Fruit fly (Drosophila melanogaster) whole organism, prepupa: ENCODE data around the gene CG2126.
A peak's percentile ranks its signal among the peaks of the same experiment; 100 is the strongest.

ENCODE experiments used
- CG10631 ChIP-seq: fragments of 200-800 bp; sonication (Bioruptor generic); optimal IDR thresholded peaks from 2 replicates; lab custom pipeline; 2016; ENCODE audit warnings: missing biosample characterization, missing genetic modification characterization
- CG11762 ChIP-seq: fragments of 200-800 bp; sonication (Bioruptor generic); optimal IDR thresholded peaks from 3 replicates; lab custom pipeline; 2016; ENCODE audit warnings: missing biosample characterization, missing genetic modification characterization; ENCODE audit not compliant: insufficient read depth
- CG11902 ChIP-seq: fragments of 200-800 bp; sonication (Bioruptor generic); optimal IDR thresholded peaks from 3 replicates; lab custom pipeline; 2016; ENCODE audit warnings: missing biosample characterization, missing genetic modification characterization
- CG15336 ChIP-seq: fragments of 200-800 bp; sonication (Bioruptor generic); IDR thresholded peaks from 2 replicates; pipeline ENCODE4 v1.3.6; 2022; ENCODE audit warnings: missing biosample characterization, missing genetic modification characterization
- CG16779 ChIP-seq: fragments of 200-800 bp; sonication (Bioruptor generic); optimal IDR thresholded peaks from 3 replicates; lab custom pipeline; 2017; ENCODE audit warnings: missing biosample characterization, mild to moderate bottlenecking, missing genetic modification characterization
- CG31627 ChIP-seq: fragments of 200-800 bp; sonication (Bioruptor generic); optimal IDR thresholded peaks from 3 replicates; lab custom pipeline; 2016; ENCODE audit warnings: missing biosample characterization, missing genetic modification characterization
- CG32006 ChIP-seq: fragments of 200-800 bp; sonication (Bioruptor generic); optimal IDR thresholded peaks from 3 replicates; lab custom pipeline; 2017; ENCODE audit warnings: missing biosample characterization, mild to moderate bottlenecking, missing genetic modification characterization
- CG4318 ChIP-seq: fragments of 200-800 bp; sonication (Bioruptor generic); optimal IDR thresholded peaks from 3 replicates; lab custom pipeline; 2017; ENCODE audit warnings: missing biosample characterization, mild to moderate bottlenecking, missing genetic modification characterization
- CG6163 ChIP-seq: fragments of 200-800 bp; sonication (Bioruptor generic); IDR thresholded peaks from 3 replicates; pipeline ENCODE4 v1.3.6; 2022; ENCODE audit warnings: missing biosample characterization, missing genetic modification characterization
- CG6276 ChIP-seq: fragments of 200-800 bp; sonication (Bioruptor generic); optimal IDR thresholded peaks from 2 replicates; lab custom pipeline; 2017; ENCODE audit warnings: missing biosample characterization, mild to moderate bottlenecking, missing genetic modification characterization
- CG6792 ChIP-seq: fragments of 200-800 bp; sonication (Bioruptor generic); optimal IDR thresholded peaks from 3 replicates; lab custom pipeline; 2016; ENCODE audit warnings: missing biosample characterization, missing genetic modification characterization
- CG6854 ChIP-seq: fragments of 200-800 bp; sonication (Bioruptor generic); optimal IDR thresholded peaks from 2 replicates; lab custom pipeline; 2017; ENCODE audit warnings: missing biosample characterization, mild to moderate bottlenecking, missing genetic modification characterization
- CG8319 ChIP-seq: fragments of 200-800 bp; sonication (Bioruptor generic); optimal IDR thresholded peaks from 3 replicates; lab custom pipeline; 2016; ENCODE audit warnings: missing biosample characterization, missing genetic modification characterization
- Eip75B ChIP-seq: fragments of 200-800 bp; sonication (Bioruptor generic); optimal IDR thresholded peaks from 3 replicates; lab custom pipeline; 2016; ENCODE audit warnings: missing biosample characterization, missing genetic modification characterization
- Eip78C ChIP-seq: fragments of 200-800 bp; sonication (Bioruptor generic); peaks from one replicate; lab custom pipeline; 2016; ENCODE audit warnings: missing biosample characterization, missing genetic modification characterization
- Eip93F ChIP-seq: fragments of 200-800 bp; sonication (Bioruptor generic); optimal IDR thresholded peaks from 2 replicates; lab custom pipeline; 2016; ENCODE audit warnings: missing biosample characterization, mild to moderate bottlenecking, missing genetic modification characterization
- Ets96B ChIP-seq: fragments of 200-800 bp; optimal IDR thresholded peaks from 2 replicates; lab custom pipeline; 2019; ENCODE audit warnings: missing biosample characterization, mild to moderate bottlenecking, missing genetic modification characterization, moderate library complexity
- Gug ChIP-seq: fragments of 200-800 bp; sonication (Bioruptor generic); IDR thresholded peaks from 2 replicates; pipeline ENCODE4 v1.3.6; 2022; ENCODE audit warnings: missing biosample characterization, missing genetic modification characterization
- Hr39 ChIP-seq: fragments of 200-800 bp; sonication (Bioruptor generic); optimal IDR thresholded peaks from 2 replicates; lab custom pipeline; 2016; ENCODE audit warnings: missing biosample characterization, missing genetic modification characterization
- Sox102F ChIP-seq: fragments of 200-800 bp; sonication (Bioruptor generic); optimal IDR thresholded peaks from 2 replicates; lab custom pipeline; 2016; ENCODE audit warnings: missing biosample characterization, mild to moderate bottlenecking, missing genetic modification characterization
- Sox15 ChIP-seq: fragments of 200-800 bp; sonication (Bioruptor generic); optimal IDR thresholded peaks from 3 replicates; lab custom pipeline; 2016; ENCODE audit warnings: missing biosample characterization, missing genetic modification characterization
- acj6 ChIP-seq: fragments of 200-800 bp; sonication (Bioruptor generic); optimal IDR thresholded peaks from 3 replicates; lab custom pipeline; 2016; ENCODE audit warnings: missing biosample characterization, missing genetic modification characterization
- dac ChIP-seq: fragments of 200-800 bp; sonication (Bioruptor generic); optimal IDR thresholded peaks from 2 replicates; lab custom pipeline; 2017; ENCODE audit warnings: missing biosample characterization, mild to moderate bottlenecking, missing genetic modification characterization
- eg ChIP-seq: fragments of 200-800 bp; sonication (Bioruptor generic); IDR thresholded peaks from 3 replicates; pipeline ENCODE4 v1.3.6; 2022; ENCODE audit warnings: missing biosample characterization, missing genetic modification characterization
- esn ChIP-seq: fragments of 200-800 bp; sonication (Bioruptor generic); optimal IDR thresholded peaks from 2 replicates; lab custom pipeline; 2016; ENCODE audit warnings: missing biosample characterization, mild to moderate bottlenecking, missing genetic modification characterization, moderate library complexity
- fd59A ChIP-seq: fragments of 200-800 bp; sonication (Bioruptor generic); optimal IDR thresholded peaks from 2 replicates; lab custom pipeline; 2017; ENCODE audit warnings: missing biosample characterization, mild to moderate bottlenecking, missing genetic modification characterization, missing genetic modification reagents
- fd85E ChIP-seq: fragments of 200-800 bp; sonication (Bioruptor generic); optimal IDR thresholded peaks from 3 replicates; lab custom pipeline; 2016; ENCODE audit warnings: missing biosample characterization, missing genetic modification characterization
- lz ChIP-seq: fragments of 200-800 bp; sonication (Bioruptor generic); optimal IDR thresholded peaks from 3 replicates; lab custom pipeline; 2016; ENCODE audit warnings: missing biosample characterization, missing genetic modification characterization
- pdm3 ChIP-seq: fragments of 200-800 bp; sonication (Bioruptor generic); optimal IDR thresholded peaks from 3 replicates; lab custom pipeline; 2016; ENCODE audit warnings: missing biosample characterization, missing genetic modification characterization
- salr ChIP-seq, 2 experiments: fragments of 200-800 bp; sonication (Bioruptor generic); optimal IDR thresholded peaks; 3 replicates each; lab custom pipeline; 2016 to 2018; ENCODE audit warnings: missing biosample characterization in 2 of 2, missing genetic modification characterization in 2 of 2, mild to moderate bottlenecking in 1 of 2
- spab ChIP-seq: fragments of 200-800 bp; sonication (Bioruptor generic); optimal IDR thresholded peaks from 2 replicates; lab custom pipeline; 2017; ENCODE audit warnings: missing biosample characterization, mild to moderate bottlenecking, missing genetic modification characterization, missing genetic modification reagents
- svp ChIP-seq: fragments of 200-800 bp; sonication (Bioruptor generic); peaks from one replicate; lab custom pipeline; 2016; ENCODE audit warnings: missing biosample characterization, missing genetic modification characterization
- topi ChIP-seq: fragments of 200-800 bp; sonication (Bioruptor generic); optimal IDR thresholded peaks from 3 replicates; lab custom pipeline; 2016; ENCODE audit warnings: missing biosample characterization, missing genetic modification characterization
- vri ChIP-seq: fragments of 200-800 bp; sonication (Bioruptor generic); optimal IDR thresholded peaks from 3 replicates; lab custom pipeline; 2016; ENCODE audit warnings: missing biosample characterization, mild to moderate bottlenecking, missing genetic modification characterization

Gene CG2126

dm6 chr3R:31809622-31810021 lies 33.2 kb upstream of the CG2126 start:
- TF ChIP-seq CG16779 (tag; lab: Kevin White, UChicago) (no peak), CG11902 (GFP tag; lab: Kevin White, UChicago) (no peak), CG6276 (GFP tag; lab: Kevin White, UChicago) (peak; percentile 16), Hr39 (GFP tag; lab: Kevin White, UChicago) (no peak), Eip78C (GFP tag; lab: Kevin White, UChicago) (peak; percentile 50), CG4318 (GFP tag; lab: Kevin White, UChicago) (no peak)

- TF ChIP-seq svp (peak; percentile 86), Eip93F (GFP tag; lab: Kevin White, UChicago) (no peak), Eip78C (GFP tag; lab: Kevin White, UChicago) (peak; percentile 61)
- TF ChIP-seq, all 60 proteins: peak for 2
Measured at dm6 chr3R:31808571-31808970, 32.1 kb upstream of the CG2126 start.

dm6 chr3R:31805228-31805738 lies 28.8 kb upstream of the CG2126 start, which contains the start of the genes CG42233 and CG1971:
TSS of gene CG42233 (minus strand) at chr3R:31805278.
TSS of gene CG1971 (plus strand) at chr3R:31805468.
- TF ChIP-seq CG11762 (GFP tag; lab: Kevin White, UChicago) (peak; percentile 7), Gug (GFP tag; lab: Robert Waterston, UW) (0 out of 2 replicates have a peak, but pooled peaks have one; percentile 20), CG32006 (GFP tag; lab: Kevin White, UChicago) (no peak), CG6276 (GFP tag; lab: Kevin White, UChicago) (no peak), Eip75B (GFP tag; lab: Kevin White, UChicago) (no peak), CG16779 (tag; lab: Kevin White, UChicago) (peak; percentile 11), svp (peak; percentile 84), CG15336 (GFP tag; lab: Robert Waterston, UW) (peak; percentile 38; the same call in 1 of the 2 replicates), eg (GFP tag; lab: Robert Waterston, UW) (peak; percentile 53; the same call in 2 of the 3 replicates), Sox15 (GFP tag; lab: Kevin White, UChicago) (peak; percentile 7), pdm3 (GFP tag; lab: Kevin White, UChicago) (no peak), CG10631 (GFP tag; lab: Kevin White, UChicago) (peak; percentile 58), CG8319 (GFP tag; lab: Kevin White, UChicago) (peak; percentile 27), CG6163 (GFP tag; lab: Robert Waterston, UW) (peak; percentile 69; the same call in 2 of the 3 replicates), lz (GFP tag; lab: Kevin White, UChicago) (peak; percentile 56), acj6 (peak; percentile 57), CG31627 (GFP tag; lab: Kevin White, UChicago) (peak; percentile 64), spab (GFP tag; lab: Kevin White, UChicago) (peak; percentile 16)

dm6 chr3R:31800663-31801062 lies 24.2 kb upstream of the CG2126 start, which contains the start of gene Ir100a:
TSS of gene Ir100a (plus strand) at chr3R:31800963.
- TF ChIP-seq topi (GFP tag; lab: Kevin White, UChicago) (no peak), CG32006 (GFP tag; lab: Kevin White, UChicago) (no peak), vri (GFP tag; lab: Kevin White, UChicago) (no peak), dac (no peak), esn (no peak), CG6792 (GFP tag; lab: Kevin White, UChicago) (no peak), CG6163 (GFP tag; lab: Robert Waterston, UW) (no peak), CG6276 (GFP tag; lab: Kevin White, UChicago) (no peak), Eip75B (GFP tag; lab: Kevin White, UChicago) (no peak), CG16779 (tag; lab: Kevin White, UChicago) (no peak)

dm6 chr3R:31794457-31794856 lies 18.0 kb upstream of the CG2126 start:
- no peak for TF ChIP-seq CG8319 (GFP tag; lab: Kevin White, UChicago)
- TF ChIP-seq salr (GFP tag; optimal IDR thresholded peaks at IDR 0.05; lab: Kevin White, UChicago) = no peak
- no peak for TF ChIP-seq fd59A
- TF ChIP-seq Eip75B (GFP tag; lab: Kevin White, UChicago) = no peak
- TF ChIP-seq CG6276 (GFP tag; lab: Kevin White, UChicago) = no peak
- TF ChIP-seq fd85E (GFP tag; lab: Kevin White, UChicago) = no peak
- TF ChIP-seq CG16779 (tag; lab: Kevin White, UChicago) = no peak
- TF ChIP-seq lz (GFP tag; lab: Kevin White, UChicago) = no peak
- peak; percentile 97 for TF ChIP-seq svp
- no peak for TF ChIP-seq Sox102F (GFP tag; lab: Kevin White, UChicago)
- TF ChIP-seq Ets96B (tag; lab: Kevin White, UChicago) = no peak
- TF ChIP-seq CG6854 (GFP tag; lab: Kevin White, UChicago) = peak; percentile 52
- no peak for TF ChIP-seq CG6792 (GFP tag; lab: Kevin White, UChicago)
